Worm (Caenorhabditis elegans) whole organism, late embryonic: ENCODE results near the gene nhr-178.

Experiments used
- ama-1 ChIP-seq: fragments of 150-350 bp; optimal IDR thresholded peaks from 2 replicates; lab custom pipeline; 2014
- ceh-22 ChIP-seq: sonication (generic microtip); optimal IDR thresholded peaks from 2 replicates; lab custom pipeline; 2017; ENCODE audit warnings: missing biosample characterization, missing genetic modification characterization
- ceh-34 ChIP-seq: sonication (generic microtip); optimal IDR thresholded peaks from 2 replicates; lab custom pipeline; 2016; ENCODE audit warnings: mild to moderate bottlenecking, missing genetic modification characterization, missing compliant biosample characterization
- fax-1 ChIP-seq: sonication (generic microtip); optimal IDR thresholded peaks from 2 replicates; lab custom pipeline; 2016; ENCODE audit warnings: missing genotype, missing genetic modification characterization, missing compliant biosample characterization
- fkh-10 ChIP-seq: fragments of 150-350 bp; optimal IDR thresholded peaks from 2 replicates; lab custom pipeline; 2014; ENCODE audit warnings: missing biosample characterization, missing genetic modification reagents, missing genetic modification characterization
- hlh-8 ChIP-seq: sonication (generic microtip); optimal IDR thresholded peaks from 2 replicates; lab custom pipeline; 2016; ENCODE audit warnings: missing genotype, missing genetic modification characterization, missing compliant biosample characterization
- madf-2 ChIP-seq: sonication (generic microtip); optimal IDR thresholded peaks from 2 replicates; lab custom pipeline; 2017; ENCODE audit warnings: missing genetic modification characterization, missing compliant biosample characterization
- nhr-11 ChIP-seq: fragments of 150-350 bp; optimal IDR thresholded peaks from 2 replicates; lab custom pipeline; 2014; ENCODE audit warnings: missing biosample characterization, missing genetic modification characterization
- npax-4 ChIP-seq: sonication (generic microtip); optimal IDR thresholded peaks from 2 replicates; lab custom pipeline; 2016; ENCODE audit warnings: missing genetic modification characterization, missing compliant biosample characterization
- pag-3 ChIP-seq: sonication (generic microtip); optimal IDR thresholded peaks from 2 replicates; lab custom pipeline; 2016; ENCODE audit warnings: missing compliant biosample characterization, missing genetic modification characterization, borderline replicate concordance
- pha-4 ChIP-seq: fragments of 150-350 bp; optimal IDR thresholded peaks from 2 replicates; lab custom pipeline; 2018; ENCODE audit warnings: missing biosample characterization, missing genetic modification reagents, missing genetic modification characterization
- pqm-1 ChIP-seq: sonication (generic microtip); optimal IDR thresholded peaks from 2 replicates; lab custom pipeline; 2016; ENCODE audit warnings: missing genetic modification characterization, missing compliant biosample characterization
- sdc-2 ChIP-seq: sonication (generic microtip); optimal IDR thresholded peaks from 2 replicates; lab custom pipeline; 2016; ENCODE audit warnings: missing genotype, missing genetic modification characterization, missing compliant biosample characterization
- unc-55 ChIP-seq: sonication (generic microtip); optimal IDR thresholded peaks from 2 replicates; lab custom pipeline; 2017; ENCODE audit warnings: missing biosample characterization, missing genetic modification reagents, missing genetic modification characterization

DNA sequence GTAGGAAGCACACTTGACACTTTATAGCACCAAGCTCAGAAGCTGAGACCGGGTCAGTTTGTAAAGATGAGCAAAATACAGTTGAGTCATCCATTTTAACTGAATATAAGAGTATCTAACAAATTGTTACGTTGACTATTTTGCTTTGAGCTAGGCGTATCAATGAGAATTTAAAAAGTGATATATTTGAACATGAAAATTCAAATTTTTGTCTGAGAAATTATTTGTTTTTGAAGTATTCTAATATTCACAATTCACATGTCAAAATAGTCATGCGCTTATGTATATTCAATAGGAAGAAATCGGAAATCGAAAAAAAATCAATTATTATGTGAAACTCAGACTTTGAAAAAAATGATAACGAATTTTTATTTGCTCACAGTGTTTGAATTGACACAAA, 16.6 kb upstream of the nhr-178 start, which contains the start of gene nhr-110:
- no peak for TF ChIP-seq unc-55 (GFP tag; lab: Kevin White, UChicago)
- TF ChIP-seq hlh-8 (tag; lab: Kevin White, UChicago): no peak
- TF ChIP-seq fax-1 (tag; lab: Kevin White, UChicago): no peak
- TF ChIP-seq ceh-22 (tag; lab: Kevin White, UChicago): no peak
- TF ChIP-seq fkh-10 (GFP tag; lab: Kevin White, UChicago): no peak
- TF ChIP-seq pag-3 (tag; lab: Kevin White, UChicago): no peak
- TF ChIP-seq nhr-11: no peak
- no peak for TF ChIP-seq ceh-34 (tag; lab: Kevin White, UChicago)
- no peak for TF ChIP-seq madf-2 (tag; lab: Kevin White, UChicago)
- TF ChIP-seq pha-4: no peak
- TF ChIP-seq pqm-1 (tag; lab: Kevin White, UChicago): no peak
- TF ChIP-seq npax-4 (tag; lab: Kevin White, UChicago): no peak
- no peak for TF ChIP-seq ama-1 (lab: Kevin White, UChicago)
- TF ChIP-seq sdc-2 (tag; lab: Kevin White, UChicago): no peak
